Worm (Caenorhabditis elegans) whole organism, L2 larva: ENCODE results near the gene R148.5.

Source experiments
- alr-1 ChIP-seq: fragments of 150-350 bp; optimal IDR thresholded peaks from 2 replicates; lab custom pipeline; 2014; ENCODE audit warnings: missing biosample characterization, missing genetic modification characterization
- aly-2 ChIP-seq: fragments of 150-350 bp; optimal IDR thresholded peaks from 2 replicates; lab custom pipeline; 2014; ENCODE audit warnings: missing biosample characterization, missing genetic modification characterization
- elt-1 ChIP-seq: fragments of 150-350 bp; optimal IDR thresholded peaks from 2 replicates; lab custom pipeline; 2014; ENCODE audit warnings: missing biosample characterization, missing genetic modification characterization
- nhr-12 ChIP-seq: fragments of 150-350 bp; optimal IDR thresholded peaks from 2 replicates; lab custom pipeline; 2014; ENCODE audit warnings: missing biosample characterization, missing genetic modification characterization
- sem-4 ChIP-seq: fragments of 150-350 bp; optimal IDR thresholded peaks from 2 replicates; lab custom pipeline; 2014; ENCODE audit warnings: missing biosample characterization, missing genetic modification reagents, missing genetic modification characterization
- unc-55 ChIP-seq: fragments of 150-350 bp; sonication (generic microtip); optimal IDR thresholded peaks from 3 replicates; lab custom pipeline; 2014; ENCODE audit warnings: missing biosample characterization, missing genetic modification reagents, missing genetic modification characterization
- unc-62 ChIP-seq: fragments of 150-350 bp; optimal IDR thresholded peaks from 2 replicates; lab custom pipeline; 2014; ENCODE audit warnings: missing biosample characterization, missing genetic modification reagents, missing genetic modification characterization

DNA sequence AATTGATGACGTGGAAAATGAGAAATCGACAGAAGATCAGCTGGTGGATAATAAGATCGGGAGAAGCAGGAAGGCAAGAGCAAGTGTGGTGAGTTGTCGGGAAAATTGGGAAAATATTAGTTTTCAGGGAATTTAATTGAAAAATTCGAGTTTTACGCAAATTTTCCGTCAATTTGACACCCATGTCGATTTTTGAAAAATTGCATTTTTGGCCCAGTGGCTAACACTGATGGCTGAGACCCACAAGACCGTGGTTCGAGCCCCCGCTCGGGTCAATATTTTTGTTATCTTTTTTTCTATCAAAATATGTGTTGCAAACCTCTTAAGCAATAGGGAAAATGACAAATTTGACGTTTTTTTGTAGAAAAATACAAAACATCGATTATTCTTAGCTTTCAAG lies 23.1 kb downstream of the R148.5 start:
- no peak for TF ChIP-seq sem-4 (tag; lab: Kevin White, UChicago)
- no peak for TF ChIP-seq unc-55 (GFP tag; lab: Kevin White, UChicago)
- TF ChIP-seq elt-1 (tag; lab: Kevin White, UChicago), result no peak
- TF ChIP-seq unc-62 (GFP tag; lab: Kevin White, UChicago), result no peak
- no peak for TF ChIP-seq aly-2 (tag; lab: Kevin White, UChicago)
- no peak for TF ChIP-seq alr-1
- no peak for TF ChIP-seq nhr-12 (tag; lab: Kevin White, UChicago)
